Worm (Caenorhabditis elegans): Measurements from ENCODE around the gene pqn-31.

The pqn-31 gene

ce11 chrV:9130766-9131165 is 21.4 kb downstream of the pqn-31 start, which contains the start of gene F21C10.19:
Gene F21C10.19, plus strand, starts transcription at chrV:9131066.
- TF ChIP-seq lin-11 (tag; optimal IDR thresholded peaks at IDR 0.05) (no peak), R02D3.7 (tag; optimal IDR thresholded peaks at IDR 0.05) (no peak), mdl-1 (tag; optimal IDR thresholded peaks at IDR 0.05) (no peak), nhr-25 (tag; optimal IDR thresholded peaks at IDR 0.05) (no peak), F13H6.1 (tag; optimal IDR thresholded peaks at IDR 0.05) (no peak), C34F6.9 (tag; optimal IDR thresholded peaks at IDR 0.05) (no peak), ceh-16 (tag; optimal IDR thresholded peaks at IDR 0.05) (no peak), nhr-12 (tag; optimal IDR thresholded peaks at IDR 0.05) (no peak), mab-5 (tag; optimal IDR thresholded peaks at IDR 0.05) (no peak), blmp-1 (tag; optimal IDR thresholded peaks at IDR 0.05; ENCODE audit: insufficient read depth) (no peak), ceh-82 (tag; optimal IDR thresholded peaks at IDR 0.05) (no peak), nhr-129 (tag; optimal IDR thresholded peaks at IDR 0.05) (no peak), Y55F3AM.14 (GFP tag; optimal IDR thresholded peaks at IDR 0.05) (no peak), nhr-77 (tag; optimal IDR thresholded peaks at IDR 0.05) (no peak), alr-1 (tag; optimal IDR thresholded peaks at IDR 0.05) (no peak)

ce11 chrV:9132043-9132442 is 22.7 kb downstream of the pqn-31 start, which contains the start of gene F21C10.1:
Gene F21C10.1, plus strand, starts transcription at chrV:9132343.
- TF ChIP-seq mbf-1 (tag; optimal IDR thresholded peaks at IDR 0.05) = no peak
- TF ChIP-seq elt-3 (tag; optimal IDR thresholded peaks at IDR 0.05) = no peak
- no peak for TF ChIP-seq lsy-2 (tag; optimal IDR thresholded peaks at IDR 0.05)
- TF ChIP-seq nhr-12 (tag; optimal IDR thresholded peaks at IDR 0.05) = no peak
- TF ChIP-seq peb-1 (tag; optimal IDR thresholded peaks at IDR 0.05) = no peak
- TF ChIP-seq sem-4 (tag; optimal IDR thresholded peaks at IDR 0.05) = no peak
- no peak for TF ChIP-seq C34F6.9 (tag; optimal IDR thresholded peaks at IDR 0.05)
- no peak for TF ChIP-seq egl-27 (tag; optimal IDR thresholded peaks at IDR 0.05)
- TF ChIP-seq mdl-1 (tag; optimal IDR thresholded peaks at IDR 0.05) = no peak
- no peak for TF ChIP-seq mab-5 (tag; optimal IDR thresholded peaks at IDR 0.05)
- no peak for TF ChIP-seq ztf-11 (tag; optimal IDR thresholded peaks at IDR 0.05)
- TF ChIP-seq ztf-1 (GFP tag; conservative IDR thresholded peaks at IDR 0.05) = no peak
- TF ChIP-seq snpc-4 (tag; optimal IDR thresholded peaks at IDR 0.05) = no peak

- TF ChIP-seq R02D3.7 (tag; optimal IDR thresholded peaks at IDR 0.05) = no peak
- TF ChIP-seq lin-11 (tag; optimal IDR thresholded peaks at IDR 0.05) = peak; percentile 21
- peak; percentile 19 for TF ChIP-seq C34F6.9 (tag; optimal IDR thresholded peaks at IDR 0.05)
Observed at ce11 chrV:9133950-9134349, 24.6 kb downstream of the pqn-31 start, which contains the start of gene B0222.1. Gene B0222.1, plus strand, starts transcription at chrV:9134255.

- TF ChIP-seq ztf-1 (GFP tag; conservative IDR thresholded peaks at IDR 0.05) = no peak
- no peak for TF ChIP-seq egl-27 (tag; optimal IDR thresholded peaks at IDR 0.05)
- TF ChIP-seq unc-62 (GFP tag; optimal IDR thresholded peaks at IDR 0.05) = no peak
- TF ChIP-seq lin-11 (tag; optimal IDR thresholded peaks at IDR 0.05) = no peak
- TF ChIP-seq crh-2 (tag; optimal IDR thresholded peaks at IDR 0.05) = no peak
- no peak for TF ChIP-seq mdl-1 (tag; optimal IDR thresholded peaks at IDR 0.05)
Observed at ce11 chrV:9137618-9138017, 28.2 kb downstream of the pqn-31 start, which contains the start of gene pitr-2. Gene pitr-2, minus strand, starts transcription at chrV:9137718.

ce11 chrV:9141297-9141696 is 31.9 kb downstream of the pqn-31 start, which contains the start of gene pitr-3:
Gene pitr-3, minus strand, starts transcription at chrV:9141397.
- no peak for TF ChIP-seq lin-13 (GFP tag; optimal IDR thresholded peaks at IDR 0.05)
- no peak for TF ChIP-seq mab-5 (tag; optimal IDR thresholded peaks at IDR 0.05)
- TF ChIP-seq unc-55 (GFP tag; optimal IDR thresholded peaks at IDR 0.05) = no peak
- TF ChIP-seq snpc-4 (tag; optimal IDR thresholded peaks at IDR 0.05) = no peak
- TF ChIP-seq lsy-2 (tag; optimal IDR thresholded peaks at IDR 0.05) = no peak
- TF ChIP-seq nhr-10 (tag; optimal IDR thresholded peaks at IDR 0.05) = no peak
- no peak for TF ChIP-seq unc-39 (tag; optimal IDR thresholded peaks at IDR 0.05)
- no peak for TF ChIP-seq Y55F3AM.14 (GFP tag; optimal IDR thresholded peaks at IDR 0.05)
- no peak for TF ChIP-seq nhr-21 (tag; optimal IDR thresholded peaks at IDR 0.05)
- TF ChIP-seq C34F6.9 (tag; optimal IDR thresholded peaks at IDR 0.05) = no peak
- TF ChIP-seq lin-39 (tag; optimal IDR thresholded peaks at IDR 0.05) = no peak
- no peak for TF ChIP-seq skn-1 (tag; optimal IDR thresholded peaks at IDR 0.05)
- no peak for TF ChIP-seq ZK546.5 (tag; optimal IDR thresholded peaks at IDR 0.05)
- no peak for TF ChIP-seq nhr-25 (tag; optimal IDR thresholded peaks at IDR 0.05)
- TF ChIP-seq mdl-1 (tag; optimal IDR thresholded peaks at IDR 0.05) = no peak
- no peak for TF ChIP-seq zag-1 (tag; optimal IDR thresholded peaks at IDR 0.05)
- no peak for TF ChIP-seq crh-2 (tag; optimal IDR thresholded peaks at IDR 0.05)
- no peak for TF ChIP-seq nhr-129 (tag; optimal IDR thresholded peaks at IDR 0.05)

Data from whole organism, L2 larva.